Worm (Caenorhabditis elegans): Measurements from ENCODE around the gene tra-1.
A peak's percentile ranks its signal among the peaks of the same experiment; 100 is the strongest.

Gene tra-1

DNA sequence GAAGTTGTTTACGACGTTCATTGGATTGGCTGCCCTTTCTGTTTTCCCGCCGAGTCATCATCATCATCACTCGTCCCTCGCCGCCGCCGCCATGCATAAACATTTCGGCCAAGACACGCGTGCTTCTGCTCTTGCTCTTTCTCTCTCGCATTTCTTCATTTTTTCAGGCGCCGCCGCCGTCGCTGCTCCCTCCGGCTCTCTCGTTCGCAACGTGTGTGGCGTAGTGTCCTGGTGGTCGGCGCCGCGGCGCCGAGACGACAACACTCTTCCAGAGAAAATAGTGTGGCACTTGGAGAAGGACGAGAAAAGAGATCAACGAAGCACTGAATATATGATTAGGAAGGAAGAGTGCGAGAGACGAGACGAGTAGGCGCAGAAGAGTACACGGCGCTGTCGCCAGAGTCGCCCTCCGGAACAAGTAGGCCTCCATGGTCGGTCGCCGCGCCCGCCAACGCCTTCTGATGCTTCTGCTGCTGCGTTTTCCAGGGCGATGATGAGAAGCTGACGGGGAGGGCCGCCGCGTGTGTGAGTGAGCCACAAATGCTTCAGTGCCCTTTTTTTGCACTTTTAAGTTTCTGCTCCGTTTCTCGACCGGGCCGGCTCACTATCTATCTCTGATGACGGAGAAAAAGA is 9.4 kb downstream of the tra-1 start (continued):
- TF ChIP-seq cebp-2 (GFP tag; IDR thresholded peaks at IDR 0.05) (peak; percentile 66; the same call in 1 of the 2 replicates), ztf-22 (GFP tag; optimal IDR thresholded peaks at IDR 0.05) (no peak), aptf-3 (GFP tag; IDR thresholded peaks at IDR 0.05) (no peak), hmg-20 (GFP tag; IDR thresholded peaks at IDR 0.05) (no peak), sdz-38 (tag; optimal IDR thresholded peaks at IDR 0.05) (no peak), B0261.1 (tag; optimal IDR thresholded peaks at IDR 0.05) (no peak), ZK185.1 (tag; optimal IDR thresholded peaks at IDR 0.05; ENCODE audit: poor library complexity, severe bottlenecking) (no peak), ceh-27 (GFP tag; optimal IDR thresholded peaks at IDR 0.05) (peak; percentile 54), athp-1 (tag; optimal IDR thresholded peaks at IDR 0.05) (no peak), mxl-1 (tag; optimal IDR thresholded peaks at IDR 0.05) (no peak), D2030.7 (GFP tag; IDR thresholded peaks at IDR 0.05) (no peak), F39B2.1 (GFP tag; IDR thresholded peaks at IDR 0.05) (no peak), rpc-1 (optimal IDR thresholded peaks at IDR 0.05) (no peak), rpc-1 (tag; optimal IDR thresholded peaks at IDR 0.05) (no peak), lin-26 (GFP tag; IDR thresholded peaks at IDR 0.05) (no peak), atf-7 (tag; optimal IDR thresholded peaks at IDR 0.05) (no peak), F49E8.2 (tag; optimal IDR thresholded peaks at IDR 0.05; ENCODE audit: insufficient read depth) (no peak), ets-4 (GFP tag; optimal IDR thresholded peaks at IDR 0.05) (no peak), mes-4 (tag; optimal IDR thresholded peaks at IDR 0.05) (no peak), ceh-58 (GFP tag; IDR thresholded peaks at IDR 0.05) (no peak), akir-1 (GFP tag; optimal IDR thresholded peaks at IDR 0.05) (no peak), snpc-1.3 (tag; optimal IDR thresholded peaks at IDR 0.05; ENCODE audit: insufficient read depth) (no peak), pha-4 (tag; optimal IDR thresholded peaks at IDR 0.05) (no peak), hmg-1.2 (GFP tag; IDR thresholded peaks at IDR 0.05) (peak; percentile 17; the same call in 1 of the 2 replicates), tlf-1 (GFP tag; optimal IDR thresholded peaks at IDR 0.05) (no peak), unc-130 (GFP tag; optimal IDR thresholded peaks at IDR 0.05) (no peak), lin-54 (GFP tag; optimal IDR thresholded peaks at IDR 0.05) (no peak), nhr-90 (tag; optimal IDR thresholded peaks at IDR 0.05) (no peak), ceh-40 (GFP tag; IDR thresholded peaks at IDR 0.05) (no peak), T07F8.4 (tag; optimal IDR thresholded peaks at IDR 0.05) (no peak), zim-3 (tag; optimal IDR thresholded peaks at IDR 0.05) (no peak)

DNA sequence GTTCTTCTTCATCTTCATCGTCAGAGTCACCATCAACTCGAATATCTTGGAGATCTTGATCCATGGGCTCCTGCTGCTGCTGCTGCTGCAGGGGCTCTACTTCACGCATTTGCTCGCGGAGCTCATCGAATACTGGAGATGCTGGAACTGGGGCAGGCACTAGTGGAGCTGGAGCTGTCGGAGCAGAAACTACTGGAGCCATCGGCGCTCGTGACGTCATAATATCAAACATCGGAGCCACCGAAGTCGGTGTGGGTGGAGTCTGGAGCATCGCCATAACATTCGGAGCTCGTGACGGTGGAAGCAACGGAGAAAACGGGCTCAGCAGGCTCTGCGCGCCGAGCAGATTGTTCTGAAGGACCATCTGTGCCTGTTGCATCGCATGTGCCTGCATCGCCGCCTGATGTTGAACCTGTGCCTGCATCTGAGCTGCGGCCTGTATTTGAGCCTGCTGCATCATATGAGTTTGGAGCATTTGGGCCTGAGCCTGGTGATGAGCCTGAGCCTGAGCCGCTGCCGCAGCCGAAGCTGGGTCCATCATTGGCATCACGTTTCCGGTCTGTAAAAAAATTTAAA is 19.3 kb downstream of the tra-1 start:
- TF ChIP-seq lin-26 (GFP tag; IDR thresholded peaks at IDR 0.05) (peak; percentile 61; the same call in 1 of the 2 replicates), ceh-58 (GFP tag; IDR thresholded peaks at IDR 0.05) (no peak), egrh-3 (GFP tag; IDR thresholded peaks at IDR 0.05) (peak; percentile 59), zfh-2 (GFP tag; conservative IDR thresholded peaks at IDR 0.05) (peak; percentile 85)

DNA sequence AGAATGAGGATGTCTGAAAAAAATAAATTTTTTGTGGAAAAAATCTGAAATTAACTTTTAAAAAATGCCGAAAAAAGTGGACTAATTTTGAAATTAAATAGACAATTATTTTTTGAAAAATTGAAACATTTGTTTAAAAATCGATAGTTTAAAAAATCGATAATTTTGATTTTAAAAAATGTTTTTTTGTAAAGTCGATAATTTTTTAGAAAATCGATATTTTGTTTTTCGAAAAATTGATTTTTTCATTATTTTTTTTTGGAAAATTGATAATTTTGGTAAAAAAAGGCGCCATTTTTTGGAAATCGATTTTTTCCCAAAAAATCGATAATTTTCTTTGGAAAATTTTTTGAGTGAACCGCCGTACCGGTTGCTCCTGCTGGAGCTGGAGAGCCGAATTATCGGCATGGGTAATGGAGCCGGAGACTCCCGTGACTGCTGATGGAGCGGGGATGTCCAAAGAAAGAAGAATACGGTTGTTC is 22.7 kb downstream of the tra-1 start:
- TF ChIP-seq Y67H2A.10 (GFP tag; conservative IDR thresholded peaks at IDR 0.05), result no peak
- no peak for TF ChIP-seq nhr-120 (GFP tag; IDR thresholded peaks at IDR 0.05)
- TF ChIP-seq B0019.2 (GFP tag; conservative IDR thresholded peaks at IDR 0.05), result no peak
- no peak for TF ChIP-seq chd-7 (tag; optimal IDR thresholded peaks at IDR 0.05)
- no peak for TF ChIP-seq snpc-1.3 (tag; optimal IDR thresholded peaks at IDR 0.05; ENCODE audit: insufficient read depth)
- no peak for TF ChIP-seq aptf-2 (GFP tag; conservative IDR thresholded peaks at IDR 0.05)
- no peak for TF ChIP-seq hsf-1 (GFP tag; IDR thresholded peaks at IDR 0.05)
- TF ChIP-seq dox-1 (GFP tag; IDR thresholded peaks at IDR 0.05), result no peak
- TF ChIP-seq ceh-100 (GFP tag; IDR thresholded peaks at IDR 0.05), result no peak
- TF ChIP-seq bed-1 (GFP tag; IDR thresholded peaks at IDR 0.05), result no peak
- no peak for TF ChIP-seq akir-1 (GFP tag; optimal IDR thresholded peaks at IDR 0.05)
- TF ChIP-seq athp-1 (tag; optimal IDR thresholded peaks at IDR 0.05), result no peak
- no peak for TF ChIP-seq lsy-27 (tag; optimal IDR thresholded peaks at IDR 0.05; ENCODE audit: borderline replicate concordance, insufficient read depth)
- no peak for TF ChIP-seq hmg-1.2 (GFP tag; IDR thresholded peaks at IDR 0.05)
- TF ChIP-seq T07F8.4 (tag; optimal IDR thresholded peaks at IDR 0.05), result no peak
- no peak for TF ChIP-seq F52B5.7 (tag; optimal IDR thresholded peaks at IDR 0.05)
- TF ChIP-seq bed-2 (GFP tag; IDR thresholded peaks at IDR 0.05), result no peak

All from whole organism, young adult.